Worm (Caenorhabditis elegans): ENCODE data around the gene C14A4.12.

C14A4.12 gene

DNA sequence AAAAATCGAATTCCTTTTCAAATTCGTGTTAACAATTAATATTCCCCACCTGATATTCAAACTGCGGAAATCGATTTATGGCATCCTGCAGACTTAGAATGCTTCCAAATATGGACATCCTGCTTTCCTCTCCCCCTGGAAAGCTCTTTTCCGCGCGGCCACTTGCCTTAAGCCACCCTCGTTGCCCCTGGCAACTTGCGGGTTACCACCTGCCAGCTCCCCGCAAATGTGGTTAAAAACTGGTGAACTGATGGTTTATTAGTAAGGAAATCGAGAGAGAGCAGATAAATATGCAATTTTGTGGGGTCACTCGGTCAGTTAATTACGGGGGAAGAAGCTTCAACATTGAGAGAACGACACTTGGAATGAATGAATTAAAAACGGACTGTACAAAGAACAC lies 39.3 kb downstream of the C14A4.12 start, which contains the start of gene nphp-1:
Gene nphp-1, minus strand, starts transcription at position 145 of the 400 bp plus-strand sequence.
- no peak for TF ChIP-seq unc-62 (GFP tag; optimal IDR thresholded peaks at IDR 0.05)

ce11 chrII:10653559-10653958 lies 40.7 kb downstream of the C14A4.12 start:
- no peak for TF ChIP-seq unc-62 (GFP tag; optimal IDR thresholded peaks at IDR 0.05)

ce11 chrII:10654435-10654834 lies 41.6 kb downstream of the C14A4.12 start:
- TF ChIP-seq unc-62 (GFP tag; optimal IDR thresholded peaks at IDR 0.05), result no peak

DNA sequence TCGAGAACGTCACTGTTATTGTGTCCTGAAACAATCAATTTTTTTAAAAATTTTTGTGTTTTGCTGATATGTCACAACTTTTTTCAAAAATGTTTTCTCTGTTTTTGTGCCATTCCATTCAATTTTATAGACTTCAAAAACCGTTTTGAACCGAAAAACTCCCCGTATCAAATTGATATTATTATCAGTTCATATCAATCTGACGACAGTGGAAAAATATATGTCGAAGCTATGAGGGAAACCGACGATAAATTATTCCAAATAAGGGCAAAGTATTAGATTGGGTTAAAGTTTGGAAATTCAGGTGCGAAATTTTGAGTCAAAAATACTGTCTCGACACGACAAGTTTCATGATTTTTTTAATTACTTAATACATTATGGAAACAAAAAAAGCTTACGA lies 43.6 kb downstream of the C14A4.12 start:
- TF ChIP-seq unc-62 (GFP tag; optimal IDR thresholded peaks at IDR 0.05), result no peak

DNA sequence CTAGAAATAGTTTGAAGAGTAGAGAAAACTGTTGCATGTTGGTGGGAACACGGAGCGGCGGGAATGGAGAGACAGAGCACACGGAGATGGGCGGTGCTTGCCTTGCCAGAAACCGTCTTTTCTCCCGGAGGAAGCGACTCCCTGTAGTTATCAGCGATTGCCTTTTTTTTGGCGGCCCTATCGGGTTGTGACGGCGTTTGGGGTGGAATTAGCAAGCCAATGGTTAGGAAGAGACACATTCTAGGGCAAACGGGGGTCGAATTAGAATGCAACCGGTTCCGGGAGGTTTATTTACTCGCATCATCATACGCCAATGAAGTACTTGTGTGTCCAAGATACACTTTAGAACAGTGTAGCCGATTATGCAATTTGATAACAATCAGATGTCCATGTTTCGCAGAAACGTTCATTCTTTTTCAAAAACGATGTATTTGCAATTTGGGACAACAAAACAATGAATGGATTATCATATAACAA lies 44.8 kb downstream of the C14A4.12 start, which contains the start of gene lact-3:
Gene lact-3, minus strand, starts transcription at position 51 of the 477 bp plus-strand sequence.
- TF ChIP-seq unc-62 (GFP tag; optimal IDR thresholded peaks at IDR 0.05), result no peak

- no peak for TF ChIP-seq unc-62 (GFP tag; optimal IDR thresholded peaks at IDR 0.05)
Observed at ce11 chrII:10658576-10659256, 45.9 kb downstream of the C14A4.12 start, which contains the start of the genes snu-13 and rsp-7. Gene snu-13, minus strand, starts transcription at chrII:10658626. Gene rsp-7, plus strand, starts transcription at chrII:10659206.

- TF ChIP-seq unc-62 (GFP tag; optimal IDR thresholded peaks at IDR 0.05), result no peak
Observed at ce11 chrII:10659585-10659984, 46.7 kb downstream of the C14A4.12 start.

ce11 chrII:10660892-10661291 lies 48.0 kb downstream of the C14A4.12 start, which contains the start of gene marc-2:
Gene marc-2, minus strand, starts transcription at chrII:10660992.
- TF ChIP-seq unc-62 (GFP tag; optimal IDR thresholded peaks at IDR 0.05), result no peak

ce11 chrII:10661448-10662064 lies 48.7 kb downstream of the C14A4.12 start:
- no peak for TF ChIP-seq unc-62 (GFP tag; optimal IDR thresholded peaks at IDR 0.05)

- TF ChIP-seq unc-62 (GFP tag; optimal IDR thresholded peaks at IDR 0.05), result no peak
Observed at ce11 chrII:10662279-10662678, 49.4 kb downstream of the C14A4.12 start.

DNA sequence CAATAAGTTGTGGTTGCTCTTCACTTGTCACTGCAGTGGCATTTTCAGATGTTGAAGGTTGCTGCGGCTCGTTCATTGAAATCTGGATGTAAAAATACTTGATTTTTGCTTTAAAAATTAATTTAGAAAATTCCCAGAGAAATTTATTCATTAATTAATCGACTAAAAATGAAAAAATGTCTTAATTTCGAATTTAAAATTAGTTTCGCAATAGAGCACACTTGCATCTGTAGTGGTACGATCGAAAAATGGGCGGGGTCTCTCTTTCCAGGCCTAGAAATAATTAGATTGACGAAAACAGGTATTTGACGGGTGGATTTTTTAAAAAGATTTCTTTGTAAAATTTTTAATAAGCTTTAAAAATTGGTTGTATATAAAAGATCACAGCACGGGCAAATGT lies 49.9 kb downstream of the C14A4.12 start, which contains the start of gene D2089.8:
Gene D2089.8, minus strand, starts transcription at position 84 of the 400 bp plus-strand sequence.
- TF ChIP-seq unc-62 (GFP tag; optimal IDR thresholded peaks at IDR 0.05), result no peak

ce11 chrII:10665031-10665430 lies 52.2 kb downstream of the C14A4.12 start, which contains the start of gene D2089.3:
Gene D2089.3, minus strand, starts transcription at chrII:10665131.
- no peak for TF ChIP-seq unc-62 (GFP tag; optimal IDR thresholded peaks at IDR 0.05)
